Fruit fly (Drosophila melanogaster) whole organism, wandering third instar larva: ENCODE measurements around the gene CG6830.

ENCODE experiments used
- CrebA ChIP-seq: fragments of 200-800 bp; sonication (Bioruptor generic); optimal IDR thresholded peaks from 2 replicates; lab custom pipeline; 2016; ENCODE audit warnings: missing biosample characterization, mild to moderate bottlenecking, missing genetic modification characterization, borderline replicate concordance
- GATAd ChIP-seq: sonication (Bioruptor generic); optimal IDR thresholded peaks from 2 replicates; lab custom pipeline; 2016; ENCODE audit warnings: missing biosample characterization, missing genetic modification characterization
- Hr78 ChIP-seq: fragments of >200 bp; optimal IDR thresholded peaks from 2 replicates; lab custom pipeline; 2017; ENCODE audit warnings: missing biosample characterization, missing genetic modification characterization
- br ChIP-seq: fragments of 200-800 bp; sonication (Bioruptor generic); optimal IDR thresholded peaks from 2 replicates; lab custom pipeline; 2016; ENCODE audit warnings: missing biosample characterization, missing genetic modification characterization
- h ChIP-seq: fragments of 200-800 bp; sonication (Bioruptor generic); optimal IDR thresholded peaks from 3 replicates; lab custom pipeline; 2016; ENCODE audit warnings: missing biosample characterization, mild to moderate bottlenecking, missing genetic modification characterization
- lola ChIP-seq: fragments of >200 bp; optimal IDR thresholded peaks from 2 replicates; lab custom pipeline; 2017; ENCODE audit warnings: missing biosample characterization, missing genetic modification characterization
- pan ChIP-seq: fragments of >200 bp; optimal IDR thresholded peaks from 2 replicates; lab custom pipeline; 2017
- psq ChIP-seq: fragments of 200-800 bp; sonication (Bioruptor generic); optimal IDR thresholded peaks from 3 replicates; lab custom pipeline; 2017; ENCODE audit warnings: missing biosample characterization, mild to moderate bottlenecking, missing genetic modification characterization, moderate library complexity
- woc ChIP-seq: sonication (Bioruptor generic); optimal IDR thresholded peaks from 2 replicates; lab custom pipeline; 2016; ENCODE audit warnings: missing biosample characterization, mild to moderate bottlenecking, missing genetic modification characterization

- TF ChIP-seq Hr78 (GFP tag; lab: Kevin White, UChicago) = no peak
- no peak for TF ChIP-seq psq (GFP tag; lab: Kevin White, UChicago)
- no peak for TF ChIP-seq lola
- no peak for TF ChIP-seq pan
- no peak for TF ChIP-seq h (GFP tag; lab: Kevin White, UChicago)
- no peak for TF ChIP-seq CrebA (GFP tag; lab: Kevin White, UChicago)
- TF ChIP-seq GATAd (GFP tag; lab: Kevin White, UChicago) = no peak
- no peak for TF ChIP-seq woc (GFP tag; lab: Kevin White, UChicago)
- TF ChIP-seq br (GFP tag; lab: Kevin White, UChicago) = no peak
Measured at dm6 chr3R:11665508-11665907, 18.6 kb downstream of the CG6830 start.
